Fruit fly (Drosophila melanogaster) whole organism, embryonic: ENCODE results near the gene CG17572.

Source experiments
- CG32772 ChIP-seq: fragments of 200-800 bp; sonication (Bioruptor generic); IDR thresholded peaks from 2 replicates; pipeline ENCODE4 v1.3.6; 2022; ENCODE audit warnings: missing biosample characterization, missing genetic modification characterization
- CG7786 ChIP-seq: fragments of 200-800 bp; sonication (Bioruptor generic); optimal IDR thresholded peaks from 2 replicates; lab custom pipeline; 2016; ENCODE audit warnings: missing biosample characterization, missing genetic modification characterization
- CG7987 ChIP-seq: fragments of 200-800 bp; sonication (Bioruptor generic); optimal IDR thresholded peaks from 2 replicates; lab custom pipeline; 2018; ENCODE audit warnings: missing biosample characterization, mild to moderate bottlenecking, missing genetic modification characterization, moderate library complexity
- Oaz ChIP-seq: fragments of 200-800 bp; sonication (Bioruptor generic); IDR thresholded peaks from 2 replicates; pipeline ENCODE4 v1.3.6; 2022; ENCODE audit warnings: missing biosample characterization, missing genetic modification characterization
- pros ChIP-seq: fragments of 200-800 bp; sonication (Bioruptor generic); optimal IDR thresholded peaks from 3 replicates; lab custom pipeline; 2019; ENCODE audit warnings: missing biosample characterization, mild to moderate bottlenecking, missing genetic modification characterization, moderate library complexity

- no peak for TF ChIP-seq CG7786 (GFP tag; lab: Kevin White, UChicago)
- TF ChIP-seq Oaz, result no peak
- no peak for TF ChIP-seq pros
- TF ChIP-seq CG7987 (GFP tag; lab: Kevin White, UChicago), result no peak
- TF ChIP-seq CG32772, result no peak
Observed at dm6 chr2L:19088895-19089294, 14.9 kb upstream of the CG17572 start.
